Fruit fly (Drosophila melanogaster) whole organism, embryonic: ENCODE measurements around the gene CG33284.

Experiments
- Antp ChIP-seq: fragments of 200-800 bp; sonication (Bioruptor generic); optimal IDR thresholded peaks from 3 replicates; lab custom pipeline; 2016; ENCODE audit warnings: missing biosample characterization, missing genetic modification characterization
- CG10366 ChIP-seq: fragments of 200-800 bp; sonication (Bioruptor generic); IDR thresholded peaks from 2 replicates; pipeline ENCODE4 v1.3.6; 2022; ENCODE audit warnings: missing biosample characterization, missing genetic modification characterization
- CG10431 ChIP-seq: fragments of 200-800 bp; sonication (Bioruptor generic); optimal IDR thresholded peaks from 3 replicates; lab custom pipeline; 2018; ENCODE audit warnings: missing biosample characterization, mild to moderate bottlenecking, missing genetic modification characterization
- CG10959 ChIP-seq: fragments of 200-800 bp; sonication (Bioruptor generic); IDR thresholded peaks from 2 replicates; pipeline ENCODE4 v1.3.6; 2022; ENCODE audit warnings: missing biosample characterization, missing genetic modification characterization
- CG10979 ChIP-seq: fragments of 200-800 bp; sonication (Bioruptor generic); optimal IDR thresholded peaks from 2 replicates; lab custom pipeline; 2018; ENCODE audit warnings: missing biosample characterization, mild to moderate bottlenecking, missing genetic modification characterization, moderate library complexity
- CG11085 ChIP-seq: fragments of 200-800 bp; sonication (Bioruptor generic); IDR thresholded peaks from 2 replicates; pipeline ENCODE4 v1.3.6; 2022; ENCODE audit warnings: missing biosample characterization, missing genetic modification characterization
- CG12942 ChIP-seq: fragments of 200-800 bp; sonication (Bioruptor generic); optimal IDR thresholded peaks from 3 replicates; lab custom pipeline; 2016; ENCODE audit warnings: missing biosample characterization, missing genetic modification characterization
- CG13894 ChIP-seq: fragments of 200-800 bp; sonication (Bioruptor generic); optimal IDR thresholded peaks from 3 replicates; lab custom pipeline; 2018; ENCODE audit warnings: missing biosample characterization, mild to moderate bottlenecking, missing genetic modification characterization, moderate library complexity
- CG14860 ChIP-seq: fragments of 200-800 bp; sonication (Bioruptor generic); IDR thresholded peaks from 3 replicates; pipeline ENCODE4 v1.3.6; 2022; ENCODE audit warnings: missing biosample characterization, missing genetic modification characterization; ENCODE audit not compliant: partially characterized antibody
- CG16813 ChIP-seq: fragments of 200-800 bp; sonication (Bioruptor generic); IDR thresholded peaks from 3 replicates; pipeline ENCODE4 v1.3.6; 2022; ENCODE audit warnings: missing biosample characterization, missing genetic modification characterization; ENCODE audit not compliant: partially characterized antibody
- CG17385 ChIP-seq: fragments of 200-800 bp; sonication (Bioruptor generic); optimal IDR thresholded peaks from 3 replicates; lab custom pipeline; 2018; ENCODE audit warnings: missing biosample characterization, mild to moderate bottlenecking, missing genetic modification characterization
- CG18599 ChIP-seq: fragments of 200-800 bp; sonication (Bioruptor generic); optimal IDR thresholded peaks from 3 replicates; lab custom pipeline; 2017; ENCODE audit warnings: missing biosample characterization, missing genetic modification characterization, mild to moderate bottlenecking, moderate library complexity, missing genetic modification reagents
- CG18764 ChIP-seq: fragments of 200-800 bp; sonication (Bioruptor generic); optimal IDR thresholded peaks from 3 replicates; lab custom pipeline; 2016; ENCODE audit warnings: missing biosample characterization, missing genetic modification characterization
- CG32772 ChIP-seq: fragments of 200-800 bp; sonication (Bioruptor generic); IDR thresholded peaks from 2 replicates; pipeline ENCODE4 v1.3.6; 2022; ENCODE audit warnings: missing biosample characterization, missing genetic modification characterization
- CG4282 ChIP-seq: fragments of 200-800 bp; sonication (Bioruptor generic); optimal IDR thresholded peaks from 2 replicates; lab custom pipeline; 2016; ENCODE audit warnings: missing biosample characterization, missing genetic modification characterization
- CG43689 ChIP-seq: fragments of 200-800 bp; sonication (Bioruptor generic); IDR thresholded peaks from 2 replicates; pipeline ENCODE4 v1.3.6; 2022; ENCODE audit warnings: missing biosample characterization, missing genetic modification characterization
- CG4404 ChIP-seq: fragments of 200-800 bp; sonication (Bioruptor generic); IDR thresholded peaks from 2 replicates; pipeline ENCODE4 v1.3.6; 2022; ENCODE audit warnings: missing biosample characterization, missing genetic modification characterization
- CG5180 ChIP-seq: fragments of 200-800 bp; sonication (Bioruptor generic); optimal IDR thresholded peaks from 3 replicates; lab custom pipeline; 2017; ENCODE audit warnings: missing biosample characterization, missing genetic modification characterization, mild to moderate bottlenecking, moderate library complexity, missing genetic modification reagents
- CG8924 ChIP-seq: fragments of 200-800 bp; optimal IDR thresholded peaks from 3 replicates; lab custom pipeline; 2019; ENCODE audit warnings: missing biosample characterization, mild to moderate bottlenecking, missing genetic modification characterization, moderate library complexity
- CG9817 ChIP-seq: fragments of 200-800 bp; sonication (Bioruptor generic); optimal IDR thresholded peaks from 2 replicates; lab custom pipeline; 2018; ENCODE audit warnings: missing biosample characterization, mild to moderate bottlenecking, missing genetic modification characterization, moderate library complexity
- D ChIP-seq, 2 experiments: fragments of 200-800 bp in 1 of 2; fragments of >200 bp in 1 of 2; sonication (Bioruptor generic) in 1 of 2; optimal IDR thresholded peaks; 2 replicates in 1 of 2; 3 replicates in 1 of 2; lab custom pipeline; 2017; ENCODE audit warnings: mild to moderate bottlenecking in 1 of 2, missing biosample characterization in 1 of 2, missing genetic modification characterization in 1 of 2, missing genetic modification reagents in 1 of 2
- Dll ChIP-seq: fragments of 200-800 bp; sonication (Bioruptor generic); IDR thresholded peaks from 4 replicates; pipeline ENCODE4 v1.3.6; 2022; ENCODE audit warnings: missing biosample characterization, missing genetic modification characterization; ENCODE audit not compliant: partially characterized antibody
- Doc3 ChIP-seq: fragments of 200-800 bp; sonication (Bioruptor generic); IDR thresholded peaks from 3 replicates; pipeline ENCODE4 v1.3.6; 2022; ENCODE audit warnings: missing biosample characterization, missing genetic modification characterization; ENCODE audit not compliant: partially characterized antibody
- Fer2 ChIP-seq: fragments of 200-800 bp; sonication (Bioruptor generic); optimal IDR thresholded peaks from 2 replicates; lab custom pipeline; 2018; ENCODE audit warnings: missing biosample characterization, mild to moderate bottlenecking, missing genetic modification characterization, moderate library complexity
- HLH3B ChIP-seq: fragments of 200-800 bp; sonication (Bioruptor generic); IDR thresholded peaks from 2 replicates; pipeline ENCODE4 v1.3.6; 2022; ENCODE audit warnings: missing biosample characterization, missing genetic modification characterization
- HLHmδ ChIP-seq: fragments of 200-800 bp; sonication (Bioruptor generic); optimal IDR thresholded peaks from 2 replicates; lab custom pipeline; 2018; ENCODE audit warnings: missing biosample characterization, mild to moderate bottlenecking, missing genetic modification characterization, moderate library complexity
- Hr78 ChIP-seq, 2 experiments: fragments of 200-800 bp in 1 of 2; fragments of >200 bp in 1 of 2; sonication (Bioruptor generic) in 1 of 2; optimal IDR thresholded peaks; 2 replicates each; lab custom pipeline; 2017 to 2019; ENCODE audit warnings: missing biosample characterization in 2 of 2, missing genetic modification characterization in 2 of 2, mild to moderate bottlenecking in 1 of 2, moderate library complexity in 1 of 2
- NC2β ChIP-seq: fragments of 200-800 bp; sonication (Bioruptor generic); optimal IDR thresholded peaks from 2 replicates; lab custom pipeline; 2016; ENCODE audit warnings: missing biosample characterization, missing genetic modification characterization
- Oli ChIP-seq: fragments of 200-800 bp; sonication (Bioruptor generic); optimal IDR thresholded peaks from 2 replicates; lab custom pipeline; 2018; ENCODE audit warnings: missing biosample characterization, mild to moderate bottlenecking, missing genetic modification characterization, moderate library complexity
- Rfx ChIP-seq: fragments of 200-800 bp; sonication (Bioruptor generic); IDR thresholded peaks from 2 replicates; pipeline ENCODE4 v1.3.6; 2022; ENCODE audit warnings: missing biosample characterization, missing genetic modification characterization
- Side ChIP-seq: fragments of 200-800 bp; sonication (Bioruptor generic); optimal IDR thresholded peaks from 2 replicates; lab custom pipeline; 2016; ENCODE audit warnings: missing biosample characterization, missing genetic modification characterization
- Sox102F ChIP-seq: fragments of 200-800 bp; sonication (Bioruptor generic); optimal IDR thresholded peaks from 2 replicates; lab custom pipeline; 2018; ENCODE audit warnings: missing biosample characterization, mild to moderate bottlenecking, missing genetic modification characterization, moderate library complexity
- Ssrp ChIP-seq: fragments of 200-800 bp; sonication (Bioruptor generic); optimal IDR thresholded peaks from 2 replicates; lab custom pipeline; 2018; ENCODE audit warnings: missing biosample characterization, mild to moderate bottlenecking, missing genetic modification characterization, moderate library complexity
- Xrp1 ChIP-seq: fragments of 200-800 bp; sonication (Bioruptor generic); IDR thresholded peaks from 2 replicates; pipeline ENCODE4 v1.3.6; 2022; ENCODE audit warnings: missing biosample characterization, missing genetic modification characterization
- ap ChIP-seq: fragments of 200-800 bp; sonication (Bioruptor generic); IDR thresholded peaks from 2 replicates; pipeline ENCODE4 v1.3.6; 2022; ENCODE audit warnings: missing biosample characterization, missing genetic modification characterization
- ase ChIP-seq: fragments of 200-800 bp; sonication (Bioruptor generic); IDR thresholded peaks from 3 replicates; pipeline ENCODE4 v1.3.6; 2022; ENCODE audit warnings: missing biosample characterization, missing genetic modification characterization
- crp ChIP-seq, 2 experiments: fragments of 200-800 bp; sonication (Bioruptor generic); optimal IDR thresholded peaks; 2 replicates in 1 of 2; 3 replicates in 1 of 2; lab custom pipeline; 2017; ENCODE audit warnings: missing biosample characterization in 2 of 2, missing genetic modification characterization in 2 of 2, mild to moderate bottlenecking in 1 of 2, moderate library complexity in 1 of 2
- dati ChIP-seq: fragments of 200-800 bp; sonication (Bioruptor generic); IDR thresholded peaks from 2 replicates; pipeline ENCODE4 v1.3.6; 2022; ENCODE audit warnings: missing biosample characterization, missing genetic modification characterization
- en ChIP-seq: fragments of 200-800 bp; sonication (Bioruptor generic); optimal IDR thresholded peaks from 2 replicates; lab custom pipeline; 2016; ENCODE audit warnings: missing biosample characterization, missing genetic modification characterization
- exex ChIP-seq: fragments of 200-800 bp; sonication (Bioruptor generic); optimal IDR thresholded peaks from 4 replicates; lab custom pipeline; 2018; ENCODE audit warnings: missing biosample characterization, mild to moderate bottlenecking, missing genetic modification characterization, moderate library complexity
- grau ChIP-seq: fragments of 200-800 bp; optimal IDR thresholded peaks from 3 replicates; lab custom pipeline; 2019; ENCODE audit warnings: missing biosample characterization, mild to moderate bottlenecking, missing genetic modification characterization, moderate library complexity
- hkb ChIP-seq, 2 experiments: fragments of 200-800 bp in 1 of 2; fragments of >200 bp in 1 of 2; sonication (Bioruptor generic) in 1 of 2; IDR thresholded peaks in 1 of 2; optimal IDR thresholded peaks in 1 of 2; 2 replicates each; pipeline versions ENCODE4 v1.3.6 to Lab custom; 2017 to 2022; ENCODE audit warnings: missing biosample characterization in 1 of 2, missing genetic modification characterization in 1 of 2
- oc ChIP-seq: fragments of 200-800 bp; sonication (Bioruptor generic); optimal IDR thresholded peaks from 2 replicates; lab custom pipeline; 2018; ENCODE audit warnings: missing biosample characterization, mild to moderate bottlenecking, missing genetic modification characterization, moderate library complexity
- sima ChIP-seq: fragments of 200-800 bp; sonication (Bioruptor generic); optimal IDR thresholded peaks from 2 replicates; lab custom pipeline; 2016; ENCODE audit warnings: missing biosample characterization, missing genetic modification characterization
- tna ChIP-seq: fragments of 200-800 bp; sonication (Bioruptor generic); IDR thresholded peaks from 2 replicates; pipeline ENCODE4 v1.3.6; 2022; ENCODE audit warnings: missing biosample characterization, missing genetic modification characterization; ENCODE audit not compliant: partially characterized antibody

Gene CG33284

DNA sequence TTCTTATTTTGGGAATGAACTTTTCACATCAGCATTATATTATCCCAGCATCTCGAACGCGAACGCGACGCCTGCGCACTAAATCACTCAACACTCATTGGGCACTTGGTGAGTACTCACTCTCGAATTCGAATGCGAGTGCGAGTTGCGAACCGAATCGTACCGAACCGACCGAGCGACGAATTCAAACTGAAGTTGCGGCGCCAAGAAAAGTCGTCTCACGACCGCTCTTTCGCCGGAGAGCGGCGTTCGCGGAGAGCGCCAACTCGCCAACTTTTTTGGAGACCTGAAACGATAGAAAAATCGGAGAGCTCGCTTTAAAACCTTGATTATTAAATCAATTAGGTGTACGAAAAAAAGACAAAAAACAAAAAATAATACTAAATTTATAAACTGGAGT lies 23.6 kb upstream of the CG33284 start (continued):
- TF ChIP-seq crp (GFP tag; optimal IDR thresholded peaks at IDR 0.05; lab: Kevin White, UChicago) (no peak), sima (no peak), exex (tag; lab: Kevin White, UChicago) (no peak), Side (GFP tag; lab: Kevin White, UChicago) (no peak), CG14860 (GFP tag; lab: Robert Waterston, UW) (no peak), Hr78 (GFP tag; optimal IDR thresholded peaks at IDR 0.05; lab: Kevin White, UChicago) (no peak), CG10979 (tag; lab: Kevin White, UChicago) (no peak), CG16813 (no peak), CG32772 (GFP tag; lab: Robert Waterston, UW) (no peak), Oli (tag; lab: Kevin White, UChicago) (no peak), D (optimal IDR thresholded peaks at IDR 0.05; lab: Kevin White, UChicago) (no peak), D (GFP tag; optimal IDR thresholded peaks at IDR 0.05; lab: Kevin White, UChicago) (no peak), Rfx (no peak), CG18764 (GFP tag; lab: Kevin White, UChicago) (no peak), Xrp1 (no peak), Antp (no peak), NC2β (GFP tag; lab: Kevin White, UChicago) (no peak), CG43689 (GFP tag; lab: Robert Waterston, UW) (no peak), dati (GFP tag; lab: Robert Waterston, UW) (no peak), HLHmδ (GFP tag; lab: Kevin White, UChicago) (peak; percentile 46), tna (no peak), grau (tag; lab: Kevin White, UChicago) (no peak), CG4282 (GFP tag; lab: Kevin White, UChicago) (no peak), en (GFP tag; lab: Kevin White, UChicago) (no peak), CG11085 (GFP tag; lab: Robert Waterston, UW) (no peak), CG8924 (tag; lab: Kevin White, UChicago) (no peak), CG13894 (peak; percentile 44), Fer2 (tag; lab: Kevin White, UChicago) (no peak), CG4404 (GFP tag; lab: Robert Waterston, UW) (no peak), oc (tag; lab: Kevin White, UChicago) (no peak), HLH3B (no peak), CG10959 (GFP tag; lab: Robert Waterston, UW) (no peak), Ssrp (no peak), hkb (optimal IDR thresholded peaks at IDR 0.05; lab: Kevin White, UChicago) (no peak), hkb (GFP tag; IDR thresholded peaks at IDR 0.05; lab: Robert Waterston, UW) (0 out of 2 replicates have a peak, but pooled peaks have one; percentile 28), ap (GFP tag; lab: Robert Waterston, UW) (peak; percentile 14; the same call in 1 of the 2 replicates), CG17385 (no peak), CG10366 (GFP tag; lab: Robert Waterston, UW) (no peak), CG10431 (GFP tag; lab: Kevin White, UChicago) (no peak), Sox102F (GFP tag; lab: Kevin White, UChicago) (no peak), Doc3 (GFP tag; lab: Robert Waterston, UW) (no peak), ase (no peak), CG9817 (tag; lab: Kevin White, UChicago) (no peak), CG12942 (GFP tag; lab: Kevin White, UChicago) (no peak), Dll (GFP tag; lab: Robert Waterston, UW) (0 out of 4 replicates have a peak, but pooled peaks have one; percentile 43), CG18599 (no peak), CG5180 (GFP tag; lab: Kevin White, UChicago) (peak; percentile 65)
